Worm (Caenorhabditis elegans) whole organism, L3 larva: ENCODE data around the gene tkt-1.

ENCODE experiments used
- elt-1 ChIP-seq: fragments of 150-350 bp; optimal IDR thresholded peaks from 2 replicates; lab custom pipeline; 2014; ENCODE audit warnings: missing biosample characterization, missing genetic modification characterization
- fos-1 ChIP-seq: fragments of 150-350 bp; optimal IDR thresholded peaks from 2 replicates; lab custom pipeline; 2014; ENCODE audit warnings: missing biosample characterization, missing genetic modification characterization
- nhr-12 ChIP-seq: fragments of 150-350 bp; optimal IDR thresholded peaks from 2 replicates; lab custom pipeline; 2014; ENCODE audit warnings: missing biosample characterization, missing genetic modification characterization
- pqm-1 ChIP-seq: fragments of 150-350 bp; optimal IDR thresholded peaks from 2 replicates; lab custom pipeline; 2017; ENCODE audit warnings: missing biosample characterization, missing genetic modification characterization, inconsistent platforms
- skn-1 ChIP-seq: fragments of 150-350 bp; optimal IDR thresholded peaks from 2 replicates; lab custom pipeline; 2014; ENCODE audit warnings: missing biosample characterization, missing genetic modification characterization
- unc-62 ChIP-seq: fragments of 150-350 bp; sonication (generic microtip); optimal IDR thresholded peaks from 4 replicates; lab custom pipeline; 2014; ENCODE audit warnings: missing biosample characterization, missing genetic modification reagents, missing genetic modification characterization
- ztf-11 ChIP-seq: fragments of 150-350 bp; optimal IDR thresholded peaks from 2 replicates; lab custom pipeline; 2014; ENCODE audit warnings: missing biosample characterization, missing genetic modification characterization

DNA sequence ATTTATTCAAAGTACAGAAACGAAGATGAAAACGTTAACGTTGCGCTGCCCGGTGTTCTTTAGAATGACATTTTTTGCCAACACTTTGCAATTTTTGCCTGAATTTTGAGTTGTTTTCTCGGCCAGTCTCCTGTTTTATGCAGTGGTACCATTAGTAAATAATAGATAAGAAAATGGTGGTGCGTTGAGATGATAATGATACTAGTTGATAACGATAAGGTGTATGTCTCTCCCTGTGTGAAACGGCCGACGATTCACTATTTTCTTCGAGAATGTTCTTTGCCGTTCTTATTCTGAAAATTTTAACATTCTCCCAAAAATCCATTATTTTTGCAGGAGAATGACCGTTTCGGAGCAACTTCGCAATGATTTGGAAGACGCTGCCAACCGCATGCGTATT is at the start of gene tkt-1:
- TF ChIP-seq skn-1 (tag; lab: Kevin White, UChicago) (no peak), ztf-11 (no peak), nhr-12 (no peak), elt-1 (no peak), fos-1 (tag; lab: Kevin White, UChicago) (no peak), unc-62 (no peak), pqm-1 (peak; percentile 88)
